Fruit fly (Drosophila melanogaster): ENCODE measurements around the gene Prim1.

- TF ChIP-seq OdsH (GFP tag; optimal IDR thresholded peaks at IDR 0.05) (no peak), Myc (optimal IDR thresholded peaks at IDR 0.05) (no peak), rgr (GFP tag; optimal IDR thresholded peaks at IDR 0.05) (no peak), h (GFP tag; optimal IDR thresholded peaks at IDR 0.05) (no peak), Dfd (GFP tag; optimal IDR thresholded peaks at IDR 0.05) (no peak), foxo (GFP tag; optimal IDR thresholded peaks at IDR 0.05) (no peak), CG32264 (GFP tag; optimal IDR thresholded peaks at IDR 0.05) (no peak)
Measured at dm6 chr3L:8379161-8379560, 39.0 kb downstream of the Prim1 start.
